Worm (Caenorhabditis elegans) whole organism, L4 larva: ENCODE data around the gene gei-15.

Experiments
- fos-1 ChIP-seq: fragments of 150-350 bp; optimal IDR thresholded peaks from 2 replicates; lab custom pipeline; 2014; ENCODE audit warnings: missing biosample characterization, missing genetic modification characterization
- lsy-2 ChIP-seq, 2 experiments: fragments of 150-350 bp in 1 of 2; sonication (generic microtip) in 1 of 2; optimal IDR thresholded peaks; 2 replicates each; lab custom pipeline; 2014 to 2017; ENCODE audit warnings: missing biosample characterization in 2 of 2, missing genetic modification characterization in 2 of 2
- nhr-11 ChIP-seq: fragments of 150-350 bp; optimal IDR thresholded peaks from 2 replicates; lab custom pipeline; 2014; ENCODE audit warnings: missing biosample characterization, missing genetic modification characterization

ce11 chrX:6822552-6822951 is 516 bp downstream of the gei-15 start:
- no peak for TF ChIP-seq fos-1 (tag; lab: Kevin White, UChicago)
- TF ChIP-seq nhr-11 (tag; lab: Kevin White, UChicago), result no peak
- TF ChIP-seq lsy-2 (tag; optimal IDR thresholded peaks at IDR 0.05; lab: Kevin White, UChicago), result no peak
